Worm (Caenorhabditis elegans) whole organism, L2 larva: ENCODE data around the gene srg-21.

Experiments used
- C34F6.9 ChIP-seq: fragments of 150-350 bp; optimal IDR thresholded peaks from 2 replicates; lab custom pipeline; 2014; ENCODE audit warnings: missing biosample characterization, missing genetic modification characterization
- F13H6.1 ChIP-seq: sonication (generic microtip); optimal IDR thresholded peaks from 2 replicates; lab custom pipeline; 2016; ENCODE audit warnings: missing genetic modification characterization, missing compliant biosample characterization
- Y55F3AM.14 ChIP-seq: fragments of 200-800 bp; sonication (Bioruptor generic); optimal IDR thresholded peaks from 2 replicates; lab custom pipeline; 2018; ENCODE audit warnings: mild to moderate bottlenecking, missing genetic modification characterization, missing compliant biosample characterization
- ZK546.5 ChIP-seq: sonication (generic microtip); optimal IDR thresholded peaks from 2 replicates; lab custom pipeline; 2017; ENCODE audit warnings: missing biosample characterization, missing genetic modification characterization
- alr-1 ChIP-seq: fragments of 150-350 bp; optimal IDR thresholded peaks from 2 replicates; lab custom pipeline; 2014; ENCODE audit warnings: missing biosample characterization, missing genetic modification characterization
- aly-2 ChIP-seq: fragments of 150-350 bp; optimal IDR thresholded peaks from 2 replicates; lab custom pipeline; 2014; ENCODE audit warnings: missing biosample characterization, missing genetic modification characterization
- dmd-4 ChIP-seq: sonication (generic microtip); optimal IDR thresholded peaks from 2 replicates; lab custom pipeline; 2017; ENCODE audit warnings: missing biosample characterization, missing genetic modification characterization
- elt-3 ChIP-seq: sonication (generic microtip); optimal IDR thresholded peaks from 2 replicates; lab custom pipeline; 2017; ENCODE audit warnings: missing biosample characterization, missing genetic modification characterization
- fos-1 ChIP-seq: fragments of 150-350 bp; optimal IDR thresholded peaks from 2 replicates; lab custom pipeline; 2014; ENCODE audit warnings: missing biosample characterization, missing genetic modification characterization
- gmeb-1 ChIP-seq: fragments of 150-350 bp; optimal IDR thresholded peaks from 2 replicates; lab custom pipeline; 2014; ENCODE audit warnings: missing biosample characterization, missing genetic modification characterization
- lin-11 ChIP-seq: fragments of 150-350 bp; sonication (generic microtip); optimal IDR thresholded peaks from 2 replicates; lab custom pipeline; 2014; ENCODE audit warnings: missing biosample characterization, missing genetic modification characterization, inconsistent platforms, mixed read lengths
- lin-39 ChIP-seq: fragments of 150-350 bp; optimal IDR thresholded peaks from 2 replicates; lab custom pipeline; 2014; ENCODE audit warnings: missing biosample characterization, missing genetic modification reagents, missing genetic modification characterization
- lsy-2 ChIP-seq, 2 experiments: fragments of 150-350 bp in 1 of 2; sonication (generic microtip) in 1 of 2; optimal IDR thresholded peaks; 2 replicates each; lab custom pipeline; 2014 to 2017; ENCODE audit warnings: missing biosample characterization in 2 of 2, missing genetic modification characterization in 2 of 2
- mab-5 ChIP-seq: fragments of 150-350 bp; optimal IDR thresholded peaks from 2 replicates; lab custom pipeline; 2014; ENCODE audit warnings: missing biosample characterization, missing genetic modification characterization
- mbf-1 ChIP-seq: sonication (generic microtip); optimal IDR thresholded peaks from 2 replicates; lab custom pipeline; 2017; ENCODE audit warnings: missing biosample characterization, missing genetic modification characterization
- mdl-1 ChIP-seq, 2 experiments: fragments of 150-350 bp in 1 of 2; sonication (generic microtip) in 1 of 2; optimal IDR thresholded peaks; 2 replicates each; lab custom pipeline; 2017; ENCODE audit warnings: missing biosample characterization in 2 of 2, missing genetic modification characterization in 2 of 2
- nhr-10 ChIP-seq: sonication (generic microtip); optimal IDR thresholded peaks from 2 replicates; lab custom pipeline; 2017; ENCODE audit warnings: missing biosample characterization, missing genetic modification characterization
- nhr-12 ChIP-seq: fragments of 150-350 bp; optimal IDR thresholded peaks from 2 replicates; lab custom pipeline; 2014; ENCODE audit warnings: missing biosample characterization, missing genetic modification characterization
- nhr-129 ChIP-seq: fragments of 150-350 bp; optimal IDR thresholded peaks from 2 replicates; lab custom pipeline; 2014; ENCODE audit warnings: missing biosample characterization, missing genetic modification characterization
- nhr-21 ChIP-seq: fragments of 150-350 bp; optimal IDR thresholded peaks from 2 replicates; lab custom pipeline; 2014; ENCODE audit warnings: missing biosample characterization, missing genetic modification characterization
- nhr-23 ChIP-seq: fragments of 150-350 bp; optimal IDR thresholded peaks from 2 replicates; lab custom pipeline; 2014; ENCODE audit warnings: missing biosample characterization, missing genetic modification reagents, missing genetic modification characterization
- nhr-237 ChIP-seq: fragments of 150-350 bp; optimal IDR thresholded peaks from 2 replicates; lab custom pipeline; 2014; ENCODE audit warnings: missing biosample characterization, missing genetic modification characterization
- nhr-25 ChIP-seq: fragments of 150-350 bp; sonication (generic microtip); optimal IDR thresholded peaks from 3 replicates; lab custom pipeline; 2014; ENCODE audit warnings: missing biosample characterization, missing genetic modification characterization
- nhr-77 ChIP-seq: fragments of 150-350 bp; optimal IDR thresholded peaks from 2 replicates; lab custom pipeline; 2014; ENCODE audit warnings: missing biosample characterization, missing genetic modification characterization
- peb-1 ChIP-seq: fragments of 150-350 bp; optimal IDR thresholded peaks from 2 replicates; lab custom pipeline; 2014; ENCODE audit warnings: missing biosample characterization, missing genetic modification characterization
- skn-1 ChIP-seq: sonication (generic microtip); optimal IDR thresholded peaks from 2 replicates; lab custom pipeline; 2017; ENCODE audit warnings: missing biosample characterization, missing genetic modification characterization
- sma-3 ChIP-seq: sonication (generic microtip); optimal IDR thresholded peaks from 2 replicates; lab custom pipeline; 2016; ENCODE audit warnings: missing genetic modification reagents, missing genetic modification characterization, missing compliant biosample characterization
- sma-9 ChIP-seq, 2 experiments: fragments of 150-350 bp in 1 of 2; sonication (generic microtip) in 1 of 2; optimal IDR thresholded peaks; 2 replicates each; lab custom pipeline; 2014 to 2016; ENCODE audit warnings: missing genetic modification characterization in 2 of 2, mild to moderate bottlenecking in 1 of 2, missing biosample characterization in 1 of 2, missing compliant biosample characterization in 1 of 2, missing genetic modification reagents in 1 of 2, moderate library complexity in 1 of 2
- snpc-4 ChIP-seq: fragments of 150-350 bp; optimal IDR thresholded peaks from 2 replicates; lab custom pipeline; 2014; ENCODE audit warnings: missing biosample characterization, missing genetic modification characterization
- unc-55 ChIP-seq: fragments of 150-350 bp; sonication (generic microtip); optimal IDR thresholded peaks from 3 replicates; lab custom pipeline; 2014; ENCODE audit warnings: missing biosample characterization, missing genetic modification reagents, missing genetic modification characterization
- unc-62 ChIP-seq: fragments of 150-350 bp; optimal IDR thresholded peaks from 2 replicates; lab custom pipeline; 2014; ENCODE audit warnings: missing biosample characterization, missing genetic modification reagents, missing genetic modification characterization
- zag-1 ChIP-seq: fragments of 150-350 bp; optimal IDR thresholded peaks from 2 replicates; lab custom pipeline; 2014; ENCODE audit warnings: missing biosample characterization, missing genetic modification characterization
- ztf-1 ChIP-seq: fragments of 200-800 bp; sonication (Bioruptor generic); conservative IDR thresholded peaks from 2 replicates; pipeline ENCODE4 v1.3.6; 2022; ENCODE audit warnings: missing genetic modification characterization, missing compliant biosample characterization
- ztf-11 ChIP-seq: sonication (generic microtip); optimal IDR thresholded peaks from 2 replicates; lab custom pipeline; 2017; ENCODE audit warnings: missing biosample characterization, missing genetic modification characterization

The srg-21 gene

DNA sequence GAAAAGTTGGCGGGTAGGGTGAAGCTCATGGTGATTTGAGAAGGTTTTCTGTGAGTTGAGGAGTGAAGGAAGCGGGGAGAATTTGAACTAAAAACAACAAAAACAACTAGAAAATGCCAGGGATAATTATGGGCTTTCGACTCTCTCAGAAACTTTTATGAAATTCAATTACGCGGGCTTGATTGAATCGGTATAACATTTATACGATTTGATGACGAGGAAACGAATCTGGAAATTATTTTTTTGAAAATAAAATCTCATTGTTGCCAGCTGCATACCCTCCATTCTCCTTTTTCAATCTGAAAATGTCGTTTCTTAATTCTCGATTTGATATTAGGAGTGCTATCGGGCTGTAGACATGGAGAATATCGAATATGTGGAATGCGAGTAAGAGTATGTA, at the start of gene srg-21:
TSS of gene srg-21 (minus strand) at position 101 of the 400 bp plus-strand sequence.
- TF ChIP-seq nhr-129 (tag; lab: Kevin White, UChicago) (no peak), lsy-2 (tag; optimal IDR thresholded peaks at IDR 0.05; lab: Kevin White, UChicago) (no peak), mbf-1 (no peak), sma-9 (GFP tag; optimal IDR thresholded peaks at IDR 0.05; lab: Kevin White, UChicago) (no peak), sma-9 (tag; optimal IDR thresholded peaks at IDR 0.05; lab: Kevin White, UChicago) (no peak), mdl-1 (tag; optimal IDR thresholded peaks at IDR 0.05; lab: Kevin White, UChicago) (no peak), lin-11 (tag; lab: Kevin White, UChicago) (no peak), skn-1 (tag; lab: Kevin White, UChicago) (no peak), gmeb-1 (no peak), ZK546.5 (tag; lab: Kevin White, UChicago) (no peak), ztf-11 (tag; lab: Kevin White, UChicago) (no peak), mab-5 (no peak), nhr-237 (tag; lab: Kevin White, UChicago) (no peak), nhr-77 (tag; lab: Kevin White, UChicago) (no peak), nhr-23 (tag; lab: Kevin White, UChicago) (no peak), snpc-4 (tag; lab: Kevin White, UChicago) (no peak), nhr-10 (tag; lab: Kevin White, UChicago) (no peak)

- TF ChIP-seq Y55F3AM.14 (GFP tag; lab: Kevin White, UChicago) = no peak
- TF ChIP-seq lin-11 (tag; lab: Kevin White, UChicago) = no peak
- TF ChIP-seq skn-1 (tag; lab: Kevin White, UChicago) = no peak
- no peak for TF ChIP-seq sma-3 (GFP tag; lab: Kevin White, UChicago)
- TF ChIP-seq peb-1 (tag; lab: Kevin White, UChicago) = no peak
- no peak for TF ChIP-seq F13H6.1 (tag; lab: Kevin White, UChicago)
- no peak for TF ChIP-seq C34F6.9 (tag; lab: Kevin White, UChicago)
- TF ChIP-seq nhr-12 (tag; lab: Kevin White, UChicago) = no peak
- no peak for TF ChIP-seq mbf-1
- TF ChIP-seq lin-39 (tag; lab: Kevin White, UChicago) = no peak
- TF ChIP-seq dmd-4 (tag; lab: Kevin White, UChicago) = no peak
- no peak for TF ChIP-seq nhr-21
- no peak for TF ChIP-seq nhr-10 (tag; lab: Kevin White, UChicago)
- TF ChIP-seq zag-1 (tag; lab: Kevin White, UChicago) = no peak
These were observed 46.6 kb upstream of the srg-21 start, which contains the start of gene sri-54 for ce11 chrII:3137804-3138203. Gene sri-54 (minus strand): TSS chrII:3137904.

ce11 chrII:3135293-3135692, 44.1 kb upstream of the srg-21 start:
- TF ChIP-seq peb-1 (tag; lab: Kevin White, UChicago) = no peak
- TF ChIP-seq alr-1 (tag; lab: Kevin White, UChicago) = no peak
- TF ChIP-seq fos-1 (tag; lab: Kevin White, UChicago) = no peak
- no peak for TF ChIP-seq ztf-1 (GFP tag; lab: Robert Waterston, UW)
- no peak for TF ChIP-seq unc-62
- no peak for TF ChIP-seq nhr-129 (tag; lab: Kevin White, UChicago)
- TF ChIP-seq mab-5 = no peak
- no peak for TF ChIP-seq zag-1 (tag; lab: Kevin White, UChicago)
- no peak for TF ChIP-seq elt-3 (tag; lab: Kevin White, UChicago)
- TF ChIP-seq snpc-4 (tag; lab: Kevin White, UChicago) = no peak
- TF ChIP-seq nhr-25 (tag; lab: Kevin White, UChicago) = no peak
- no peak for TF ChIP-seq lsy-2 (tag; optimal IDR thresholded peaks at IDR 0.05; lab: Kevin White, UChicago)
- no peak for TF ChIP-seq nhr-10 (tag; lab: Kevin White, UChicago)
- no peak for TF ChIP-seq lin-39 (tag; lab: Kevin White, UChicago)
- TF ChIP-seq aly-2 (tag; lab: Kevin White, UChicago) = no peak
- TF ChIP-seq sma-3 (GFP tag; lab: Kevin White, UChicago) = no peak

- TF ChIP-seq unc-55 (GFP tag; lab: Kevin White, UChicago) = peak; percentile 16
- TF ChIP-seq aly-2 (tag; lab: Kevin White, UChicago) = no peak
- TF ChIP-seq sma-9 (GFP tag; optimal IDR thresholded peaks at IDR 0.05; lab: Kevin White, UChicago) = peak; percentile 7
- no peak for TF ChIP-seq sma-9 (tag; optimal IDR thresholded peaks at IDR 0.05; lab: Kevin White, UChicago)
These were observed 37.8 kb upstream of the srg-21 start, which contains the start of gene chil-24 for ce11 chrII:3129007-3129406. Gene chil-24 (plus strand): TSS chrII:3129162.
